Worm (Caenorhabditis elegans): Measurements from ENCODE around the gene Y38E10A.34.

DNA sequence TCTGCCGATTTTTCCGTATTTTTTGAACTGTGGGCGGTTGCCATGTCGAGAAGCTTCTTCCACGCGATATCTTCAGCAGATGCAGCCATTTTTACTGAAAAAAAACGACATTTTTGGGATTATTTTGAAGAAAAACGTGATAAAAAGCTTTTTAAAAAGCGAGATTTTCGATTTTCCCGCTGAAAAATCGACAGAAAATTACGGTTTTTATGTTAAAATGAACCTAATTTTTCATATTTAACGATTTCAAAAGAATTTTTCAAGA lies 46.7 kb downstream of the Y38E10A.34 start, which contains the start of gene Y38E10A.22:
- TF ChIP-seq nhr-23 (tag; optimal IDR thresholded peaks at IDR 0.05) (no peak), mdl-1 (tag; optimal IDR thresholded peaks at IDR 0.05) (no peak), snpc-4 (tag; optimal IDR thresholded peaks at IDR 0.05) (no peak), ceh-28 (tag; optimal IDR thresholded peaks at IDR 0.05) (no peak), fos-1 (tag; optimal IDR thresholded peaks at IDR 0.05) (no peak), ZK546.5 (tag; optimal IDR thresholded peaks at IDR 0.05) (no peak), lsy-12 (tag; optimal IDR thresholded peaks at IDR 0.05) (no peak), ztf-11 (tag; optimal IDR thresholded peaks at IDR 0.05) (no peak), ceh-82 (tag; optimal IDR thresholded peaks at IDR 0.05) (no peak), fkh-10 (GFP tag; optimal IDR thresholded peaks at IDR 0.05) (no peak), lin-39 (tag; optimal IDR thresholded peaks at IDR 0.05) (no peak)
